Fruit fly (Drosophila melanogaster) whole organism, embryonic: ENCODE results near the gene DopEcR.

ENCODE experiments used
- Atf3 ChIP-seq: fragments of 200-800 bp; sonication (Bioruptor generic); optimal IDR thresholded peaks from 3 replicates; lab custom pipeline; 2016; ENCODE audit warnings: missing biosample characterization, missing genetic modification characterization
- Atf6 ChIP-seq: fragments of 200-800 bp; sonication (Bioruptor generic); IDR thresholded peaks from 2 replicates; pipeline ENCODE4 v1.3.6; 2022; ENCODE audit warnings: missing biosample characterization, missing genetic modification characterization
- B-H2 ChIP-seq: fragments of 200-800 bp; sonication (Bioruptor generic); optimal IDR thresholded peaks from 2 replicates; lab custom pipeline; 2018; ENCODE audit warnings: missing biosample characterization, mild to moderate bottlenecking, missing genetic modification characterization
- Bgb ChIP-seq: fragments of 200-800 bp; sonication (Bioruptor generic); IDR thresholded peaks from 2 replicates; pipeline ENCODE4 v1.3.6; 2022; ENCODE audit warnings: missing biosample characterization, missing genetic modification characterization; ENCODE audit not compliant: partially characterized antibody
- CG10147 ChIP-seq: fragments of 200-800 bp; sonication (Bioruptor generic); optimal IDR thresholded peaks from 2 replicates; lab custom pipeline; 2019; ENCODE audit warnings: missing biosample characterization, mild to moderate bottlenecking, missing genetic modification characterization, moderate library complexity
- CG11723 ChIP-seq: fragments of 200-800 bp; sonication (Bioruptor generic); optimal IDR thresholded peaks from 2 replicates; lab custom pipeline; 2017; ENCODE audit warnings: missing biosample characterization, mild to moderate bottlenecking, missing genetic modification characterization
- CG12769 ChIP-seq: fragments of 200-800 bp; sonication (Bioruptor generic); optimal IDR thresholded peaks from 2 replicates; lab custom pipeline; 2019; ENCODE audit warnings: missing biosample characterization, mild to moderate bottlenecking, missing genetic modification characterization, moderate library complexity
- CG13123 ChIP-seq: fragments of 200-800 bp; sonication (Bioruptor generic); optimal IDR thresholded peaks from 2 replicates; lab custom pipeline; 2016; ENCODE audit warnings: missing biosample characterization, missing genetic modification characterization
- CG14710 ChIP-seq: fragments of 200-800 bp; sonication (Bioruptor generic); optimal IDR thresholded peaks from 3 replicates; lab custom pipeline; 2019; ENCODE audit warnings: missing biosample characterization, mild to moderate bottlenecking, missing genetic modification characterization, moderate library complexity
- CG15269 ChIP-seq: fragments of 200-800 bp; sonication (Bioruptor generic); optimal IDR thresholded peaks from 2 replicates; lab custom pipeline; 2018; ENCODE audit warnings: missing biosample characterization, mild to moderate bottlenecking, missing genetic modification characterization, moderate library complexity
- CG1529 ChIP-seq: fragments of 200-800 bp; sonication (Bioruptor generic); optimal IDR thresholded peaks from 3 replicates; lab custom pipeline; 2018; ENCODE audit warnings: missing biosample characterization, missing genetic modification characterization
- CG1602 ChIP-seq: fragments of 200-800 bp; sonication (Bioruptor generic); optimal IDR thresholded peaks from 3 replicates; lab custom pipeline; 2016; ENCODE audit warnings: missing biosample characterization, missing genetic modification characterization
- CG1792 ChIP-seq: fragments of 200-800 bp; sonication (Bioruptor generic); optimal IDR thresholded peaks from 2 replicates; lab custom pipeline; 2016; ENCODE audit warnings: missing biosample characterization, missing genetic modification characterization
- CG18011 ChIP-seq: fragments of 200-800 bp; sonication (Bioruptor generic); optimal IDR thresholded peaks from 2 replicates; lab custom pipeline; 2017; ENCODE audit warnings: missing biosample characterization, missing genetic modification characterization, mild to moderate bottlenecking, moderate library complexity, missing genotype
- CG18262 ChIP-seq: fragments of 200-800 bp; optimal IDR thresholded peaks from 3 replicates; lab custom pipeline; 2019; ENCODE audit warnings: missing biosample characterization, mild to moderate bottlenecking, missing genetic modification characterization, moderate library complexity
- CG18476 ChIP-seq: fragments of 200-800 bp; sonication (Bioruptor generic); optimal IDR thresholded peaks from 2 replicates; lab custom pipeline; 2016; ENCODE audit warnings: missing biosample characterization, mild to moderate bottlenecking, missing genetic modification characterization
- CG18619 ChIP-seq: fragments of 200-800 bp; sonication (Bioruptor generic); optimal IDR thresholded peaks from 3 replicates; lab custom pipeline; 2017; ENCODE audit warnings: missing biosample characterization, mild to moderate bottlenecking, missing genetic modification characterization
- CG2199 ChIP-seq: fragments of 200-800 bp; sonication (Bioruptor generic); IDR thresholded peaks from 3 replicates; pipeline ENCODE4 v1.3.6; 2022; ENCODE audit warnings: missing biosample characterization, missing genetic modification characterization
- CG2712 ChIP-seq: fragments of 200-800 bp; optimal IDR thresholded peaks from 3 replicates; lab custom pipeline; 2019; ENCODE audit warnings: missing biosample characterization, mild to moderate bottlenecking, missing genetic modification characterization, moderate library complexity
- CG42726 ChIP-seq: fragments of 200-800 bp; sonication (Bioruptor generic); IDR thresholded peaks from 2 replicates; pipeline ENCODE4 v1.3.6; 2022; ENCODE audit warnings: missing biosample characterization, missing genetic modification characterization; ENCODE audit not compliant: partially characterized antibody
- CG4360 ChIP-seq: fragments of 200-800 bp; sonication (Bioruptor generic); IDR thresholded peaks from 2 replicates; pipeline ENCODE4 v1.3.6; 2022; ENCODE audit warnings: missing biosample characterization, missing genetic modification characterization
- CG6683 ChIP-seq: fragments of 200-800 bp; sonication (Bioruptor generic); optimal IDR thresholded peaks from 2 replicates; lab custom pipeline; 2017; ENCODE audit warnings: missing biosample characterization, mild to moderate bottlenecking, missing genetic modification characterization, missing genetic modification reagents
- CHES-1-like ChIP-seq: fragments of 200-800 bp; sonication (Bioruptor generic); optimal IDR thresholded peaks from 2 replicates; lab custom pipeline; 2016; ENCODE audit warnings: missing biosample characterization, missing genetic modification characterization
- Camta ChIP-seq: fragments of 200-800 bp; sonication (Bioruptor generic); optimal IDR thresholded peaks from 2 replicates; lab custom pipeline; 2016; ENCODE audit warnings: missing biosample characterization, missing genetic modification characterization
- Gsc ChIP-seq: fragments of 200-800 bp; sonication (Bioruptor generic); IDR thresholded peaks from 2 replicates; pipeline ENCODE4 v1.3.6; 2022; ENCODE audit warnings: missing biosample characterization, missing genetic modification characterization
- Hand ChIP-seq: fragments of 200-800 bp; sonication (Bioruptor generic); optimal IDR thresholded peaks from 2 replicates; lab custom pipeline; 2017; ENCODE audit warnings: mild to moderate bottlenecking, missing biosample characterization, missing genetic modification reagents, missing genetic modification characterization
- Hr3 ChIP-seq: fragments of 200-800 bp; sonication (Bioruptor generic); optimal IDR thresholded peaks from 3 replicates; lab custom pipeline; 2016; ENCODE audit warnings: missing biosample characterization, missing genetic modification characterization
- Optix ChIP-seq: fragments of 200-800 bp; sonication (Bioruptor generic); IDR thresholded peaks from 3 replicates; pipeline ENCODE4 v1.3.6; 2022; ENCODE audit warnings: missing biosample characterization, missing genetic modification characterization
- Tbp ChIP-seq: fragments of >200 bp; optimal IDR thresholded peaks from 2 replicates; lab custom pipeline; 2018; ENCODE audit warnings: missing biosample characterization, missing genetic modification characterization
- Vsx1 ChIP-seq: fragments of 200-800 bp; sonication (Bioruptor generic); optimal IDR thresholded peaks from 2 replicates; lab custom pipeline; 2017; ENCODE audit warnings: missing biosample characterization, mild to moderate bottlenecking, missing genetic modification characterization, missing genetic modification reagents
- Xrp1 ChIP-seq: fragments of 200-800 bp; sonication (Bioruptor generic); IDR thresholded peaks from 2 replicates; pipeline ENCODE4 v1.3.6; 2022; ENCODE audit warnings: missing biosample characterization, missing genetic modification characterization
- YL-1 ChIP-seq: fragments of 200-800 bp; sonication (Bioruptor generic); optimal IDR thresholded peaks from 3 replicates; lab custom pipeline; 2017; ENCODE audit warnings: missing biosample characterization, mild to moderate bottlenecking, missing genetic modification characterization
- ase ChIP-seq: fragments of 200-800 bp; sonication (Bioruptor generic); IDR thresholded peaks from 3 replicates; pipeline ENCODE4 v1.3.6; 2022; ENCODE audit warnings: missing biosample characterization, missing genetic modification characterization
- bbx ChIP-seq: fragments of 200-800 bp; sonication (Bioruptor generic); IDR thresholded peaks from 2 replicates; pipeline ENCODE4 v1.3.6; 2022; ENCODE audit warnings: missing biosample characterization, missing genetic modification characterization; ENCODE audit not compliant: partially characterized antibody
- bcd ChIP-seq: fragments of 200-800 bp; sonication (Bioruptor generic); optimal IDR thresholded peaks from 2 replicates; lab custom pipeline; 2017; ENCODE audit warnings: missing biosample characterization, mild to moderate bottlenecking, missing genetic modification characterization
- dysf ChIP-seq: fragments of 200-800 bp; sonication (Bioruptor generic); IDR thresholded peaks from 3 replicates; pipeline ENCODE4 v1.3.6; 2022; ENCODE audit warnings: missing biosample characterization, missing genetic modification characterization
- ewg ChIP-seq: fragments of 200-800 bp; sonication (Bioruptor generic); optimal IDR thresholded peaks from 3 replicates; lab custom pipeline; 2017; ENCODE audit warnings: mild to moderate bottlenecking, missing biosample characterization, missing genetic modification reagents, missing genetic modification characterization
- eyg ChIP-seq: fragments of 200-800 bp; sonication (Bioruptor generic); optimal IDR thresholded peaks from 3 replicates; lab custom pipeline; 2016; ENCODE audit warnings: missing biosample characterization, missing genetic modification characterization
- fd102C ChIP-seq: fragments of 200-800 bp; sonication (Bioruptor generic); optimal IDR thresholded peaks from 2 replicates; lab custom pipeline; 2018; ENCODE audit warnings: missing biosample characterization, mild to moderate bottlenecking, missing genetic modification characterization, moderate library complexity
- fd64A ChIP-seq: fragments of 200-800 bp; sonication (Bioruptor generic); optimal IDR thresholded peaks from 3 replicates; lab custom pipeline; 2018; ENCODE audit warnings: missing biosample characterization, mild to moderate bottlenecking, missing genetic modification characterization
- gce ChIP-seq: fragments of 200-800 bp; sonication (Bioruptor generic); IDR thresholded peaks from 3 replicates; pipeline ENCODE4 v1.3.6; 2022; ENCODE audit warnings: missing biosample characterization, missing genetic modification characterization
- ham ChIP-seq: fragments of 200-800 bp; sonication (Bioruptor generic); IDR thresholded peaks from 2 replicates; pipeline ENCODE4 v1.3.6; 2022; ENCODE audit warnings: missing biosample characterization, missing genetic modification characterization
- hth ChIP-seq: fragments of >200 bp; optimal IDR thresholded peaks from 2 replicates; lab custom pipeline; 2017; ENCODE audit warnings: inconsistent platforms
- lmd ChIP-seq: fragments of 200-800 bp; sonication (Bioruptor generic); IDR thresholded peaks from 2 replicates; pipeline ENCODE4 v1.3.6; 2022; ENCODE audit warnings: missing biosample characterization, missing genetic modification characterization
- sc ChIP-seq, 3 experiments: fragments of >200 bp in 2 of 3; fragments of 200-800 bp in 1 of 3; sonication (Bioruptor generic) in 1 of 3; optimal IDR thresholded peaks; 2 replicates in 2 of 3; 3 replicates in 1 of 3; lab custom pipeline; 2017; ENCODE audit warnings: mild to moderate bottlenecking in 1 of 3, missing biosample characterization in 1 of 3, missing genetic modification characterization in 1 of 3, missing genetic modification reagents in 1 of 3
- sens ChIP-seq: fragments of 200-800 bp; sonication (Bioruptor generic); peaks from one replicate; lab custom pipeline; 2016; ENCODE audit warnings: missing biosample characterization, missing genetic modification characterization
- shn ChIP-seq: fragments of 200-800 bp; sonication (Bioruptor generic); optimal IDR thresholded peaks from 3 replicates; lab custom pipeline; 2016; ENCODE audit warnings: missing biosample characterization, missing genetic modification characterization
- sim ChIP-seq: fragments of 200-800 bp; sonication (Bioruptor generic); IDR thresholded peaks from 2 replicates; pipeline ENCODE4 v1.3.6; 2022; ENCODE audit warnings: missing biosample characterization, missing genetic modification characterization
- toy ChIP-seq: fragments of 200-800 bp; sonication (Bioruptor generic); IDR thresholded peaks from 2 replicates; pipeline ENCODE4 v1.3.6; 2022; ENCODE audit warnings: missing biosample characterization, missing genetic modification characterization
- tx ChIP-seq: fragments of 200-800 bp; sonication (Bioruptor generic); optimal IDR thresholded peaks from 2 replicates; lab custom pipeline; 2016; ENCODE audit warnings: missing biosample characterization, missing genetic modification characterization

DopEcR gene

DNA sequence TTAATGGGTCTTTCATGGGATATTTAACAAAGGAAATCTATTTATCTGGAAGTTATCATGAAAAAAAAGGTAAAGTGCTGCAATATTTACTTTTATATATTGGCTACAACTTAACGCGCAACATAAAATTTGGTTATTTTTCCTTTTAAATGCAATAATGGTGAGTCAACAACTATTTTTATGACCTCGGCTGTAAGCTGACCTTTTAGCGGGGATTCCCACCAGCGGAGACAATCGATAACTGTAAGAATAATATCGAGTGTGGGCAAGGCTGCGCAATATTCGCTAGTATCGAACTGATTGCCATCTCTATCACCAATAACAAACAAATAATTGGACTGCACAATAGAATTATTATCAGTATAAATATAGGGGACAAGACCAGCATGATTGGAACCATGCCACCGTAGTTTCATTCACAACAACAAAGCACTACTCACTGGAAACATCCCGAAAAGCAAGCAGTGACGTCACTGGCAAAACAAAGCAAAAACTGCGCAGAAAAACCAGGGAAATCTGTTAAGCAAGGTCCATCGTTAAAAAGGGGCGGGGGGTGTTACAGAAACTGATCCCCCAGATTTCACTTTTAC is 23.1 kb upstream of the DopEcR start, which contains the start of gene Syx17 (continued):
- TF ChIP-seq fd64A (GFP tag; lab: Kevin White, UChicago) (peak; percentile 29), gce (GFP tag; lab: Robert Waterston, UW) (no peak), CG1792 (GFP tag; lab: Kevin White, UChicago) (peak; percentile 51), eyg (peak; percentile 45), CG6683 (GFP tag; lab: Kevin White, UChicago) (no peak), toy (GFP tag; lab: Robert Waterston, UW) (no peak), Camta (peak; percentile 52), fd102C (GFP tag; lab: Kevin White, UChicago) (no peak), CG2199 (GFP tag; lab: Robert Waterston, UW) (peak; percentile 59; the same call in 1 of the 3 replicates), ase (GFP tag; lab: Robert Waterston, UW) (peak; percentile 40; the same call in 1 of the 3 replicates), CG12769 (tag; lab: Kevin White, UChicago) (peak; percentile 78), CHES-1-like (GFP tag; lab: Kevin White, UChicago) (peak; percentile 87), Gsc (no peak), Optix (GFP tag; lab: Robert Waterston, UW) (no peak), hth (lab: Kevin White, UChicago) (no peak), CG13123 (peak; percentile 54), CG14710 (tag; lab: Kevin White, UChicago) (peak; percentile 62), Xrp1 (GFP tag; lab: Robert Waterston, UW) (peak; percentile 31; the same call in 1 of the 2 replicates), CG1602 (GFP tag; lab: Kevin White, UChicago) (peak; percentile 50), CG18619 (GFP tag; lab: Kevin White, UChicago) (peak; percentile 29), CG2712 (tag; lab: Kevin White, UChicago) (peak; percentile 67), sens (GFP tag; lab: Kevin White, UChicago) (peak; percentile 94), bcd (peak; percentile 51), CG42726 (GFP tag; lab: Robert Waterston, UW) (peak; percentile 90), Atf6 (GFP tag; lab: Robert Waterston, UW) (peak; percentile 56; the same call in 1 of the 2 replicates), shn (peak; percentile 38), tx (GFP tag; lab: Kevin White, UChicago) (peak; percentile 55), YL-1 (GFP tag; lab: Kevin White, UChicago) (peak; percentile 84), lmd (peak; percentile 45; the same call in 1 of the 2 replicates), CG18262 (tag; lab: Kevin White, UChicago) (peak; percentile 74), Tbp (no peak), CG4360 (GFP tag; lab: Robert Waterston, UW) (peak; percentile 25; the same call in 1 of the 2 replicates), bbx (GFP tag; lab: Robert Waterston, UW) (peak; percentile 95), sim (GFP tag; lab: Robert Waterston, UW) (no peak), Hand (GFP tag; lab: Kevin White, UChicago) (no peak), dysf (GFP tag; lab: Robert Waterston, UW) (peak; percentile 45; the same call in 2 of the 3 replicates), CG1529 (GFP tag; lab: Kevin White, UChicago) (peak; percentile 30), CG10147 (GFP tag; lab: Kevin White, UChicago) (peak; percentile 34), sc (optimal IDR thresholded peaks at IDR 0.05; lab: Kevin White, UChicago) (no peak), sc (GFP tag; optimal IDR thresholded peaks at IDR 0.05; lab: Kevin White, UChicago) (no peak), Atf3 (GFP tag; lab: Kevin White, UChicago) (peak; percentile 47), ham (GFP tag; lab: Robert Waterston, UW) (no peak), Hr3 (peak; percentile 63), Bgb (GFP tag; lab: Robert Waterston, UW) (peak; percentile 94), CG11723 (GFP tag; lab: Kevin White, UChicago) (peak; percentile 20), Vsx1 (peak; percentile 1), B-H2 (GFP tag; lab: Kevin White, UChicago) (peak; percentile 81), CG15269 (peak; percentile 62), CG18011 (GFP tag; lab: Kevin White, UChicago) (peak; percentile 29), CG18476 (GFP tag; lab: Kevin White, UChicago) (peak; percentile 39), ewg (GFP tag; lab: Kevin White, UChicago) (peak; percentile 90)
